Worm (Caenorhabditis elegans) whole organism, L2 larva: ENCODE measurements around the gene R02E12.4.

Source experiments
- R02D3.7 ChIP-seq: fragments of 150-350 bp; optimal IDR thresholded peaks from 2 replicates; lab custom pipeline; 2014; ENCODE audit warnings: missing biosample characterization, missing genetic modification characterization
- elt-1 ChIP-seq: fragments of 150-350 bp; optimal IDR thresholded peaks from 2 replicates; lab custom pipeline; 2014; ENCODE audit warnings: missing biosample characterization, missing genetic modification characterization
- mab-5 ChIP-seq: fragments of 150-350 bp; optimal IDR thresholded peaks from 2 replicates; lab custom pipeline; 2014; ENCODE audit warnings: missing biosample characterization, missing genetic modification characterization
- mbf-1 ChIP-seq: sonication (generic microtip); optimal IDR thresholded peaks from 2 replicates; lab custom pipeline; 2017; ENCODE audit warnings: missing biosample characterization, missing genetic modification characterization

DNA sequence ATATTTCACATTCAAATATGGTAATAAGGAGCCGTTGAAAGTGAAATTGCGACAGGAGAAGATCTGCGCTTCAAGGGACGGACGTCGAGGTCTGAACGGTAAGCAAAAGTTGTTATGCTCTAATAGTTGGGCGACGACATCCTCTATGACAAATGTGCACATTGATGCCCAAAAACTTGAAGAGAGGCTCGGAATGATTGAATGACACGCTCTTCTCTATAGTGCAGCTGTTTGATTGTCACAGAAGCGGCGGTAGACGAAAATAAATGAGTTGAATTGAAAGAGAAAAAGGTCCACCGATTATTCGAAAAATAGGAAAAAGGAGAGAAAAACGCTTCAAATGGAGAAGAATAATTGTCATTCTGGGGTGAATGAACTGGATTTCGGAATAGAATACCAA lies 45.9 kb upstream of the R02E12.4 start:
- TF ChIP-seq R02D3.7 (tag; lab: Kevin White, UChicago), result no peak
- no peak for TF ChIP-seq mbf-1 (tag; lab: Kevin White, UChicago)
- no peak for TF ChIP-seq elt-1 (tag; lab: Kevin White, UChicago)
- TF ChIP-seq mab-5 (tag; lab: Kevin White, UChicago), result no peak
